Fruit fly (Drosophila melanogaster): ENCODE measurements around the gene CG9259.

DNA sequence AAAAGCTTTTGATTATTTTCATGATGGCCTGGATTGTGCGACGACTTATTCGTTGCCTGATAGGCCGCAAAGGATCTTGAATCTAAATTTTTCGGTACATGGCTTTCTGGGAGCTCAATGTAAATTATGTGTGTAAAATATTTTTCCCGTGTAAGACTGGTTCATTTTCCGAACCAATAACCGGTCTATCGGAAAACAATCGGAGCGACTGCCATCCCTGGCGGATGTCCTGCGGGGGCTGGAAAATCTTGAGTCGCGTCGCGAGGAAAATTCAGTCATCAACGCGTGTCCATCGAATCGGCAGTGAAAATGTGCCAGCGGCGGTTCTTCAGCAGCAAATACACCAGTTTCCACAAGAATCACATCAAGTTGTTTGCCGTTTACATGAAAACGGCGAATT is 15.2 kb downstream of the CG9259 start, which contains the start of the genes CG46307 and Nhe2:
- TF ChIP-seq CG8478 (optimal IDR thresholded peaks at IDR 0.05) (no peak), CTCF (optimal IDR thresholded peaks at IDR 0.05) (peak; percentile 24 to 27)

Data from S2 (cell line).